Fruit fly (Drosophila melanogaster): ENCODE data around the gene csw.

csw gene

dm6 chrX:2135868-2136787 is 42.1 kb downstream of the csw start (continued):
- TF ChIP-seq Pdp1 (GFP tag; optimal IDR thresholded peaks at IDR 0.05) (peak; percentile 38 to 64), Hmx (GFP tag; optimal IDR thresholded peaks at IDR 0.05) (no peak), maf-S (GFP tag; optimal IDR thresholded peaks at IDR 0.05) (peak; percentile 65), zen2 (GFP tag; IDR thresholded peaks at IDR 0.05; ENCODE audit: partially characterized antibody) (no peak), seq (GFP tag; IDR thresholded peaks at IDR 0.05) (no peak), lola (GFP tag; optimal IDR thresholded peaks at IDR 0.05) (peak in 1 of 3 experiments; percentile 21), pho (GFP tag; optimal IDR thresholded peaks at IDR 0.05) (peak; percentile 27), CG3163 (GFP tag; optimal IDR thresholded peaks at IDR 0.05) (no peak), CG32772 (GFP tag; IDR thresholded peaks at IDR 0.05) (peak; percentile 42; the same call in 1 of the 2 replicates), CG2120 (GFP tag; optimal IDR thresholded peaks at IDR 0.05) (peak; percentile 45), lmd (GFP tag; IDR thresholded peaks at IDR 0.05) (peak; percentile 62), CG15514 (GFP tag; optimal IDR thresholded peaks at IDR 0.05) (peak; percentile 6), CG7556 (GFP tag; optimal IDR thresholded peaks at IDR 0.05) (no peak), pzg (GFP tag; optimal IDR thresholded peaks at IDR 0.05) (no peak), CG10462 (GFP tag; optimal IDR thresholded peaks at IDR 0.05) (no peak), eve (GFP tag; optimal IDR thresholded peaks at IDR 0.05) (peak in 1 of 2 experiments; percentile 67), CG13775 (GFP tag; optimal IDR thresholded peaks at IDR 0.05) (peak; percentile 57), Xbp1 (GFP tag; optimal IDR thresholded peaks at IDR 0.05) (peak; percentile 47), slbo (GFP tag; IDR thresholded peaks at IDR 0.05) (peak; percentile 54), CG4730 (GFP tag; IDR thresholded peaks at IDR 0.05) (peak; percentile 54; the same call in 1 of the 2 replicates), Taf1 (GFP tag; IDR thresholded peaks at IDR 0.05) (peak; percentile 19; the same call in 1 of the 2 replicates), CG16863 (GFP tag; optimal IDR thresholded peaks at IDR 0.05) (peak; percentile 30), CG9817 (tag; optimal IDR thresholded peaks at IDR 0.05) (peak; percentile 42), CG10209 (GFP tag; optimal IDR thresholded peaks at IDR 0.05) (peak; percentile 3), fd3F (GFP tag; optimal IDR thresholded peaks at IDR 0.05) (no peak), org-1 (GFP tag; optimal IDR thresholded peaks at IDR 0.05) (peak; percentile 1), Nf-YC (tag; optimal IDR thresholded peaks at IDR 0.05) (no peak), CG6272 (GFP tag; IDR thresholded peaks at IDR 0.05) (peak; percentile 11; the same call in 1 of the 2 replicates), emc (GFP tag; optimal IDR thresholded peaks at IDR 0.05) (no peak), CG14860 (GFP tag; IDR thresholded peaks at IDR 0.05; ENCODE audit: partially characterized antibody) (no peak), CG43689 (GFP tag; IDR thresholded peaks at IDR 0.05) (no peak), Jarid2 (GFP tag; optimal IDR thresholded peaks at IDR 0.05) (peak; percentile 60), pnt (GFP tag; optimal IDR thresholded peaks at IDR 0.05) (peak; percentile 42), CG17359 (tag; optimal IDR thresholded peaks at IDR 0.05) (peak; percentile 15), dpn (GFP tag; optimal IDR thresholded peaks at IDR 0.05) (peak; percentile 12 to 53), CG31388 (GFP tag; optimal IDR thresholded peaks at IDR 0.05) (no peak), CG4820 (GFP tag; optimal IDR thresholded peaks at IDR 0.05) (peak; percentile 42), Dip3 (GFP tag; optimal IDR thresholded peaks at IDR 0.05) (peak; percentile 41), gem (tag; optimal IDR thresholded peaks at IDR 0.05) (peak; percentile 59), CG17361 (GFP tag; IDR thresholded peaks at IDR 0.05) (peak; percentile 24; the same call in 1 of the 3 replicates), CG9932 (GFP tag; IDR thresholded peaks at IDR 0.05) (peak; percentile 58), bsh (GFP tag; optimal IDR thresholded peaks at IDR 0.05) (peak in 1 of 2 experiments; percentile 18), usp (GFP tag; optimal IDR thresholded peaks at IDR 0.05) (no peak), CG3726 (GFP tag; IDR thresholded peaks at IDR 0.05) (no peak), CG18599 (GFP tag; optimal IDR thresholded peaks at IDR 0.05) (peak; percentile 52), Hsf (GFP tag; optimal IDR thresholded peaks at IDR 0.05) (peak; percentile 42), dmrt99B (tag; optimal IDR thresholded peaks at IDR 0.05) (peak; percentile 46), CG14441 (GFP tag; IDR thresholded peaks at IDR 0.05) (peak; percentile 75)

All from whole organism, embryonic.